Worm (Caenorhabditis elegans) whole organism, L1 larva: ENCODE results near the gene irld-47.

Experiments used
- aly-2 ChIP-seq: fragments of 150-350 bp; optimal IDR thresholded peaks from 2 replicates; lab custom pipeline; 2014; ENCODE audit warnings: missing biosample characterization, missing genetic modification characterization
- blmp-1 ChIP-seq: fragments of 150-350 bp; optimal IDR thresholded peaks from 2 replicates; lab custom pipeline; 2014; ENCODE audit warnings: missing biosample characterization, missing genetic modification characterization
- ceh-88 ChIP-seq: fragments of 200-800 bp; sonication (Bioruptor generic); IDR thresholded peaks from 2 replicates; pipeline ENCODE4 v1.3.6; 2022; ENCODE audit warnings: missing genetic modification characterization, missing compliant biosample characterization
- ceh-90 ChIP-seq: sonication (generic microtip); optimal IDR thresholded peaks from 2 replicates; lab custom pipeline; 2016; ENCODE audit warnings: missing genetic modification characterization, missing compliant biosample characterization
- dsc-1 ChIP-seq: sonication (generic microtip); optimal IDR thresholded peaks from 2 replicates; lab custom pipeline; 2016; ENCODE audit warnings: mild to moderate bottlenecking, missing genetic modification characterization, missing compliant biosample characterization
- efl-1 ChIP-seq, 4 experiments: fragments of 150-350 bp; optimal IDR thresholded peaks in 3 of 4; peaks in 1 of 4; 1 replicate in 1 of 4; 2 replicates in 3 of 4; lab custom pipeline; 2014; ENCODE audit warnings: missing biosample characterization in 2 of 4, missing genetic modification characterization in 2 of 4, missing genetic modification reagents in 2 of 4
- egl-13 ChIP-seq: sonication (generic microtip); optimal IDR thresholded peaks from 2 replicates; lab custom pipeline; 2016; ENCODE audit warnings: missing genotype, missing genetic modification reagents, missing genetic modification characterization, missing compliant biosample characterization
- elt-2 ChIP-seq: sonication (generic microtip); optimal IDR thresholded peaks from 2 replicates; lab custom pipeline; 2016; ENCODE audit warnings: missing genetic modification characterization, mild to moderate bottlenecking, inconsistent platforms, missing compliant biosample characterization, missing genetic modification reagents
- elt-3 ChIP-seq, 6 experiments: fragments of 150-350 bp in 1 of 6; sonication (generic microtip); optimal IDR thresholded peaks; 2 replicates each; lab custom pipeline; 2017 to 2018; ENCODE audit warnings: missing biosample characterization in 6 of 6, missing genetic modification characterization in 6 of 6, inconsistent platforms in 1 of 6
- fkh-8 ChIP-seq: sonication (generic microtip); optimal IDR thresholded peaks from 2 replicates; lab custom pipeline; 2016; ENCODE audit warnings: mild to moderate bottlenecking, missing genetic modification characterization, missing compliant biosample characterization
- grh-1 ChIP-seq: fragments of 200-800 bp; sonication (Bioruptor generic); IDR thresholded peaks from 2 replicates; pipeline ENCODE4 v1.3.6; 2022; ENCODE audit warnings: missing genetic modification reagents, missing genetic modification characterization, missing compliant biosample characterization
- hlh-17 ChIP-seq: fragments of 200-800 bp; sonication (Bioruptor generic); optimal IDR thresholded peaks from 2 replicates; lab custom pipeline; 2018; ENCODE audit warnings: missing genetic modification characterization, mild to moderate bottlenecking, missing compliant biosample characterization, moderate library complexity, borderline replicate concordance
- hlh-4 ChIP-seq: sonication (generic microtip); optimal IDR thresholded peaks from 2 replicates; lab custom pipeline; 2016; ENCODE audit warnings: mild to moderate bottlenecking, missing genetic modification characterization, missing compliant biosample characterization
- irx-1 ChIP-seq: sonication (generic microtip); optimal IDR thresholded peaks from 2 replicates; lab custom pipeline; 2016; ENCODE audit warnings: missing genetic modification characterization, missing compliant biosample characterization
- lin-13 ChIP-seq: fragments of 150-350 bp; optimal IDR thresholded peaks from 2 replicates; lab custom pipeline; 2014; ENCODE audit warnings: missing biosample characterization, missing genetic modification reagents, missing genetic modification characterization
- lin-14 ChIP-seq: fragments of 200-800 bp; sonication (Bioruptor generic); optimal IDR thresholded peaks from 2 replicates; lab custom pipeline; 2018; ENCODE audit warnings: mild to moderate bottlenecking, missing genetic modification characterization, moderate library complexity, missing compliant biosample characterization
- lin-35 ChIP-seq, 2 experiments: fragments of 150-350 bp; optimal IDR thresholded peaks; 2 replicates each; lab custom pipeline; 2014; ENCODE audit warnings: missing biosample characterization in 2 of 2, missing genetic modification characterization in 2 of 2, missing genetic modification reagents in 2 of 2
- lsy-2 ChIP-seq, 2 experiments: fragments of 150-350 bp; optimal IDR thresholded peaks; 2 replicates each; lab custom pipeline; 2014; ENCODE audit warnings: missing biosample characterization in 2 of 2, missing genetic modification characterization in 2 of 2
- mab-9 ChIP-seq: fragments of 200-800 bp; sonication (Bioruptor generic); IDR thresholded peaks from 2 replicates; pipeline ENCODE4 v1.3.6; 2022; ENCODE audit warnings: missing genetic modification reagents, missing genetic modification characterization, missing compliant biosample characterization
- mdl-1 ChIP-seq, 2 experiments: fragments of 150-350 bp; optimal IDR thresholded peaks; 2 replicates each; lab custom pipeline; 2014 to 2017; ENCODE audit warnings: missing biosample characterization in 2 of 2, missing genetic modification characterization in 2 of 2, inconsistent platforms in 1 of 2
- nhr-11 ChIP-seq: fragments of 150-350 bp; optimal IDR thresholded peaks from 2 replicates; lab custom pipeline; 2014; ENCODE audit warnings: missing biosample characterization, missing genetic modification characterization
- nhr-12 ChIP-seq: sonication (generic microtip); optimal IDR thresholded peaks from 2 replicates; lab custom pipeline; 2017; ENCODE audit warnings: missing biosample characterization, missing genetic modification characterization
- nhr-19 ChIP-seq: fragments of 200-800 bp; sonication (Bioruptor generic); conservative IDR thresholded peaks from 2 replicates; pipeline ENCODE4 v1.3.6; 2022; ENCODE audit warnings: missing genetic modification characterization, missing compliant biosample characterization
- nhr-20 ChIP-seq: sonication (generic microtip); optimal IDR thresholded peaks from 2 replicates; lab custom pipeline; 2016; ENCODE audit warnings: mild to moderate bottlenecking, missing genetic modification characterization, missing compliant biosample characterization
- nhr-47 ChIP-seq: sonication (generic microtip); optimal IDR thresholded peaks from 2 replicates; lab custom pipeline; 2016; ENCODE audit warnings: mild to moderate bottlenecking, missing genetic modification characterization, moderate library complexity, missing compliant biosample characterization
- nhr-71 ChIP-seq: sonication (generic microtip); optimal IDR thresholded peaks from 2 replicates; lab custom pipeline; 2016; ENCODE audit warnings: mild to moderate bottlenecking, missing genetic modification characterization, moderate library complexity, missing compliant biosample characterization
- nhr-76 ChIP-seq: sonication (generic microtip); optimal IDR thresholded peaks from 2 replicates; lab custom pipeline; 2017; ENCODE audit warnings: missing biosample characterization, missing genetic modification characterization
- nhr-77 ChIP-seq: fragments of 150-350 bp; optimal IDR thresholded peaks from 2 replicates; lab custom pipeline; 2014; ENCODE audit warnings: missing biosample characterization, missing genetic modification characterization
- nhr-85 ChIP-seq: sonication (generic microtip); peaks from one replicate; lab custom pipeline; 2016; ENCODE audit warnings: missing genetic modification characterization, inconsistent platforms, missing compliant biosample characterization
- nhr-90 ChIP-seq: sonication (generic microtip); optimal IDR thresholded peaks from 2 replicates; lab custom pipeline; 2016; ENCODE audit warnings: mild to moderate bottlenecking, missing genetic modification characterization, missing compliant biosample characterization; ENCODE audit not compliant: poor library complexity
- pag-3 ChIP-seq: sonication (generic microtip); optimal IDR thresholded peaks from 2 replicates; lab custom pipeline; 2017; ENCODE audit warnings: missing genetic modification characterization, mild to moderate bottlenecking, missing compliant biosample characterization, antibody characterized with exemption, borderline replicate concordance; ENCODE audit not compliant: insufficient read depth
- pqm-1 ChIP-seq: sonication (generic microtip); optimal IDR thresholded peaks from 3 replicates; lab custom pipeline; 2017; ENCODE audit warnings: missing biosample characterization, missing genetic modification characterization
- rnt-1 ChIP-seq: sonication (generic microtip); optimal IDR thresholded peaks from 2 replicates; lab custom pipeline; 2016; ENCODE audit warnings: mild to moderate bottlenecking, missing genetic modification characterization, moderate library complexity, missing compliant biosample characterization
- snpc-4 ChIP-seq: fragments of 150-350 bp; optimal IDR thresholded peaks from 2 replicates; lab custom pipeline; 2014; ENCODE audit warnings: missing biosample characterization, missing genetic modification characterization
- snu-23 ChIP-seq: sonication (generic microtip); optimal IDR thresholded peaks from 2 replicates; lab custom pipeline; 2016; ENCODE audit warnings: missing genetic modification characterization, missing compliant biosample characterization
- swsn-7 ChIP-seq: sonication (generic microtip); optimal IDR thresholded peaks from 2 replicates; lab custom pipeline; 2016; ENCODE audit warnings: missing genetic modification characterization, missing compliant biosample characterization
- tbx-2 ChIP-seq: sonication (generic microtip); optimal IDR thresholded peaks from 2 replicates; lab custom pipeline; 2016; ENCODE audit warnings: missing genetic modification characterization, missing compliant biosample characterization
- tlp-1 ChIP-seq: fragments of 150-350 bp; optimal IDR thresholded peaks from 2 replicates; lab custom pipeline; 2014; ENCODE audit warnings: missing biosample characterization, missing genetic modification characterization
- unc-130 ChIP-seq: fragments of 150-350 bp; optimal IDR thresholded peaks from 2 replicates; lab custom pipeline; 2017; ENCODE audit warnings: missing biosample characterization, missing genetic modification characterization, inconsistent platforms
- vab-15 ChIP-seq: sonication (generic microtip); optimal IDR thresholded peaks from 2 replicates; lab custom pipeline; 2017; ENCODE audit warnings: missing genotype, mild to moderate bottlenecking, missing genetic modification characterization, missing compliant biosample characterization
- xbp-1 ChIP-seq: sonication (generic microtip); optimal IDR thresholded peaks from 2 replicates; lab custom pipeline; 2016; ENCODE audit warnings: missing genetic modification characterization, missing compliant biosample characterization
- zag-1 ChIP-seq: fragments of 150-350 bp; optimal IDR thresholded peaks from 2 replicates; lab custom pipeline; 2014; ENCODE audit warnings: missing biosample characterization, missing genetic modification characterization
- ztf-11 ChIP-seq, 2 experiments: sonication (generic microtip); optimal IDR thresholded peaks; 2 replicates each; lab custom pipeline; 2016 to 2017; ENCODE audit warnings: missing genetic modification characterization in 2 of 2, missing biosample characterization in 1 of 2, missing compliant biosample characterization in 1 of 2

Gene irld-47

ce11 chrII:7809358-7809914, 12.9 kb downstream of the irld-47 start:
- TF ChIP-seq nhr-12, result no peak
- TF ChIP-seq xbp-1 (tag; lab: Kevin White, UChicago), result no peak
- no peak for TF ChIP-seq efl-1 (optimal IDR thresholded peaks at IDR 0.05; lab: Kevin White, UChicago)
- TF ChIP-seq efl-1 (GFP tag; optimal IDR thresholded peaks at IDR 0.05 in 1 of 2; lab: Kevin White, UChicago), result peak in 1 of 2 experiments; percentile 38
- TF ChIP-seq nhr-76, result no peak
- TF ChIP-seq aly-2, result no peak
- TF ChIP-seq egl-13 (tag; lab: Kevin White, UChicago), result no peak

- TF ChIP-seq rnt-1 (peak; percentile 66), unc-130 (tag; lab: Kevin White, UChicago) (no peak), tlp-1 (tag; lab: Kevin White, UChicago) (peak; percentile 25), nhr-90 (tag; lab: Kevin White, UChicago) (peak; percentile 55), ztf-11 (tag; optimal IDR thresholded peaks at IDR 0.05; lab: Kevin White, UChicago) (no peak), nhr-71 (peak; percentile 70), blmp-1 (peak; percentile 57), grh-1 (GFP tag; lab: Robert Waterston, UW) (0 out of 2 replicates have a peak, but pooled peaks have one; percentile 6), nhr-76 (no peak), pqm-1 (tag; lab: Kevin White, UChicago) (peak; percentile 38), ceh-90 (tag; lab: Kevin White, UChicago) (no peak), lin-13 (no peak), swsn-7 (tag; lab: Kevin White, UChicago) (peak; percentile 40), nhr-19 (GFP tag; lab: Robert Waterston, UW) (peak; percentile 58), tbx-2 (peak; percentile 7), fkh-8 (tag; lab: Kevin White, UChicago) (no peak), irx-1 (tag; lab: Kevin White, UChicago) (peak; percentile 13), zag-1 (no peak), dsc-1 (tag; lab: Kevin White, UChicago) (no peak), elt-2 (tag; lab: Kevin White, UChicago) (peak; percentile 94), lsy-2 (tag; optimal IDR thresholded peaks at IDR 0.05; lab: Kevin White, UChicago) (peak; percentile 17 to 20), mdl-1 (tag; optimal IDR thresholded peaks at IDR 0.05; lab: Kevin White, UChicago) (peak in 1 of 2 experiments; percentile 39), nhr-11 (tag; lab: Kevin White, UChicago) (no peak), hlh-4 (tag; lab: Kevin White, UChicago) (no peak), nhr-12 (no peak), vab-15 (no peak), snu-23 (GFP tag; lab: Kevin White, UChicago) (peak; percentile 45), elt-3 (tag; optimal IDR thresholded peaks at IDR 0.05; lab: Kevin White, UChicago) (peak in 1 of 6 experiments; percentile 4), nhr-77 (tag; lab: Kevin White, UChicago) (no peak), efl-1 (optimal IDR thresholded peaks at IDR 0.05; lab: Kevin White, UChicago) (peak in 1 of 2 experiments; percentile 13), efl-1 (GFP tag; optimal IDR thresholded peaks at IDR 0.05 in 1 of 2; lab: Kevin White, UChicago) (peak in 1 of 2 experiments; percentile 94), hlh-17 (no peak), lin-35 (GFP tag; optimal IDR thresholded peaks at IDR 0.05; lab: Kevin White, UChicago) (peak in 1 of 2 experiments; percentile 61), nhr-85 (peak; percentile 86), lin-14 (GFP tag; lab: Kevin White, UChicago) (peak; percentile 78), ceh-88 (GFP tag; lab: Robert Waterston, UW) (no peak), mab-9 (GFP tag; lab: Robert Waterston, UW) (no peak), nhr-47 (tag; lab: Kevin White, UChicago) (peak; percentile 36), snpc-4 (tag; lab: Kevin White, UChicago) (no peak), nhr-20 (tag; lab: Kevin White, UChicago) (peak; percentile 52), pag-3 (tag; lab: Kevin White, UChicago) (no peak)
Observed at ce11 chrII:7808950-7809349, 13.4 kb downstream of the irld-47 start.
